Fruit fly (Drosophila melanogaster) whole organism, embryonic: ENCODE data around the gene ec.

Source experiments
- B-H2 ChIP-seq: fragments of 200-800 bp; sonication (Bioruptor generic); optimal IDR thresholded peaks from 2 replicates; lab custom pipeline; 2018; ENCODE audit warnings: missing biosample characterization, mild to moderate bottlenecking, missing genetic modification characterization
- BtbVII ChIP-seq: fragments of 200-800 bp; sonication (Bioruptor generic); optimal IDR thresholded peaks from 3 replicates; lab custom pipeline; 2017; ENCODE audit warnings: missing biosample characterization, mild to moderate bottlenecking, missing genetic modification characterization
- CG1024 ChIP-seq: fragments of 200-800 bp; sonication (Bioruptor generic); IDR thresholded peaks from 2 replicates; pipeline ENCODE4 v1.3.6; 2022; ENCODE audit warnings: missing biosample characterization, missing genetic modification characterization
- CG10321 ChIP-seq: fragments of 200-800 bp; sonication (Bioruptor generic); IDR thresholded peaks from 2 replicates; pipeline ENCODE4 v1.3.6; 2022; ENCODE audit warnings: missing biosample characterization, missing genetic modification characterization
- CG10543 ChIP-seq: fragments of 200-800 bp; sonication (Bioruptor generic); optimal IDR thresholded peaks from 3 replicates; lab custom pipeline; 2017; ENCODE audit warnings: missing biosample characterization, mild to moderate bottlenecking, missing genetic modification characterization, moderate library complexity
- CG12104 ChIP-seq: fragments of 200-800 bp; sonication (Bioruptor generic); optimal IDR thresholded peaks from 3 replicates; lab custom pipeline; 2016; ENCODE audit warnings: missing biosample characterization, missing genetic modification characterization
- CG12155 ChIP-seq: fragments of 200-800 bp; sonication (Bioruptor generic); optimal IDR thresholded peaks from 3 replicates; lab custom pipeline; 2016; ENCODE audit warnings: missing biosample characterization, missing genetic modification characterization
- CG13287 ChIP-seq: fragments of 200-800 bp; sonication (Bioruptor generic); IDR thresholded peaks from 2 replicates; pipeline ENCODE4 v1.3.6; 2022; ENCODE audit warnings: missing biosample characterization, missing genetic modification characterization; ENCODE audit not compliant: partially characterized antibody
- CG13624 ChIP-seq: fragments of 200-800 bp; sonication (Bioruptor generic); optimal IDR thresholded peaks from 2 replicates; lab custom pipeline; 2016; ENCODE audit warnings: missing biosample characterization, missing genetic modification characterization
- CG2120 ChIP-seq: fragments of 200-800 bp; sonication (Bioruptor generic); optimal IDR thresholded peaks from 3 replicates; lab custom pipeline; 2016; ENCODE audit warnings: missing biosample characterization, missing genetic modification characterization
- CG31441 ChIP-seq: fragments of 200-800 bp; sonication (Bioruptor generic); IDR thresholded peaks from 2 replicates; pipeline ENCODE4 v1.3.6; 2022; ENCODE audit warnings: missing biosample characterization, missing genetic modification characterization
- CG3995 ChIP-seq: fragments of 200-800 bp; sonication (Bioruptor generic); optimal IDR thresholded peaks from 3 replicates; lab custom pipeline; 2016; ENCODE audit warnings: missing biosample characterization, missing genetic modification characterization
- CG4328 ChIP-seq: fragments of 200-800 bp; sonication (Bioruptor generic); optimal IDR thresholded peaks from 3 replicates; lab custom pipeline; 2017; ENCODE audit warnings: missing biosample characterization, missing genetic modification reagents, missing genetic modification characterization
- CG4360 ChIP-seq: fragments of 200-800 bp; sonication (Bioruptor generic); IDR thresholded peaks from 2 replicates; pipeline ENCODE4 v1.3.6; 2022; ENCODE audit warnings: missing biosample characterization, missing genetic modification characterization
- CG4854 ChIP-seq: fragments of 200-800 bp; sonication (Bioruptor generic); optimal IDR thresholded peaks from 2 replicates; lab custom pipeline; 2016; ENCODE audit warnings: missing biosample characterization, missing genetic modification characterization, inconsistent platforms
- CG7357 ChIP-seq: fragments of 200-800 bp; sonication (Bioruptor generic); IDR thresholded peaks from 3 replicates; pipeline ENCODE4 v1.3.6; 2022; ENCODE audit warnings: missing biosample characterization, missing genetic modification characterization
- CG9609 ChIP-seq: fragments of 200-800 bp; sonication (Bioruptor generic); optimal IDR thresholded peaks from 3 replicates; lab custom pipeline; 2016; ENCODE audit warnings: missing biosample characterization, missing genetic modification characterization
- CG9797 ChIP-seq: fragments of 200-800 bp; sonication (Bioruptor generic); optimal IDR thresholded peaks from 3 replicates; lab custom pipeline; 2018; ENCODE audit warnings: missing biosample characterization, mild to moderate bottlenecking, missing genetic modification characterization
- CG9817 ChIP-seq: fragments of 200-800 bp; sonication (Bioruptor generic); optimal IDR thresholded peaks from 2 replicates; lab custom pipeline; 2018; ENCODE audit warnings: missing biosample characterization, mild to moderate bottlenecking, missing genetic modification characterization, moderate library complexity
- Chrac-16 ChIP-seq: fragments of 200-800 bp; sonication (Bioruptor generic); optimal IDR thresholded peaks from 3 replicates; lab custom pipeline; 2016; ENCODE audit warnings: missing biosample characterization, missing genetic modification characterization
- D19B ChIP-seq: fragments of 200-800 bp; sonication (Bioruptor generic); optimal IDR thresholded peaks from 2 replicates; lab custom pipeline; 2017; ENCODE audit warnings: missing biosample characterization, mild to moderate bottlenecking, missing genetic modification characterization
- E2f1 ChIP-seq: fragments of 200-800 bp; sonication (Bioruptor generic); IDR thresholded peaks from 2 replicates; pipeline ENCODE4 v1.3.6; 2022; ENCODE audit warnings: missing biosample characterization, missing genetic modification characterization
- Fer1 ChIP-seq: fragments of 200-800 bp; sonication (Bioruptor generic); optimal IDR thresholded peaks from 2 replicates; lab custom pipeline; 2017; ENCODE audit warnings: missing biosample characterization, mild to moderate bottlenecking, missing genetic modification characterization
- Fer2 ChIP-seq: fragments of 200-800 bp; sonication (Bioruptor generic); optimal IDR thresholded peaks from 2 replicates; lab custom pipeline; 2018; ENCODE audit warnings: missing biosample characterization, mild to moderate bottlenecking, missing genetic modification characterization, moderate library complexity
- H15 ChIP-seq: fragments of 200-800 bp; sonication (Bioruptor generic); IDR thresholded peaks from 3 replicates; pipeline ENCODE4 v1.3.6; 2022; ENCODE audit warnings: missing biosample characterization, missing genetic modification characterization
- Hmr ChIP-seq: fragments of 200-800 bp; sonication (Bioruptor generic); optimal IDR thresholded peaks from 3 replicates; lab custom pipeline; 2017; ENCODE audit warnings: mild to moderate bottlenecking, missing biosample characterization, missing genetic modification reagents, missing genetic modification characterization
- Jarid2 ChIP-seq: fragments of 200-800 bp; sonication (Bioruptor generic); optimal IDR thresholded peaks from 3 replicates; lab custom pipeline; 2017; ENCODE audit warnings: mild to moderate bottlenecking, missing biosample characterization, missing genetic modification reagents, missing genetic modification characterization
- MBD-R2 ChIP-seq: fragments of 200-800 bp; sonication (Bioruptor generic); IDR thresholded peaks from 2 replicates; pipeline ENCODE4 v1.3.6; 2022; ENCODE audit warnings: missing biosample characterization, missing genetic modification characterization
- Mrtf ChIP-seq: fragments of 200-800 bp; sonication (Bioruptor generic); IDR thresholded peaks from 3 replicates; pipeline ENCODE4 v1.3.6; 2022; ENCODE audit warnings: missing biosample characterization, missing genetic modification characterization
- Oli ChIP-seq: fragments of 200-800 bp; sonication (Bioruptor generic); optimal IDR thresholded peaks from 2 replicates; lab custom pipeline; 2018; ENCODE audit warnings: missing biosample characterization, mild to moderate bottlenecking, missing genetic modification characterization, moderate library complexity
- Optix ChIP-seq: fragments of 200-800 bp; sonication (Bioruptor generic); IDR thresholded peaks from 3 replicates; pipeline ENCODE4 v1.3.6; 2022; ENCODE audit warnings: missing biosample characterization, missing genetic modification characterization
- Rfx ChIP-seq: fragments of 200-800 bp; sonication (Bioruptor generic); IDR thresholded peaks from 2 replicates; pipeline ENCODE4 v1.3.6; 2022; ENCODE audit warnings: missing biosample characterization, missing genetic modification characterization
- Rx ChIP-seq: fragments of 200-800 bp; sonication (Bioruptor generic); IDR thresholded peaks from 2 replicates; pipeline ENCODE4 v1.3.6; 2022; ENCODE audit warnings: missing biosample characterization, missing genetic modification characterization
- Sin3A ChIP-seq: fragments of >200 bp; optimal IDR thresholded peaks from 2 replicates; lab custom pipeline; 2018
- YL-1 ChIP-seq: fragments of 200-800 bp; sonication (Bioruptor generic); optimal IDR thresholded peaks from 3 replicates; lab custom pipeline; 2017; ENCODE audit warnings: missing biosample characterization, mild to moderate bottlenecking, missing genetic modification characterization
- abd-A ChIP-seq: fragments of 200-800 bp; sonication (Bioruptor generic); optimal IDR thresholded peaks from 3 replicates; lab custom pipeline; 2019; ENCODE audit warnings: missing biosample characterization, mild to moderate bottlenecking, missing genetic modification characterization, moderate library complexity
- bsh ChIP-seq, 2 experiments: fragments of 200-800 bp; sonication (Bioruptor generic); optimal IDR thresholded peaks; 2 replicates each; lab custom pipeline; 2017 to 2018; ENCODE audit warnings: mild to moderate bottlenecking in 2 of 2, missing biosample characterization in 2 of 2, missing genetic modification characterization in 2 of 2, moderate library complexity in 1 of 2
- cato ChIP-seq: fragments of 200-800 bp; sonication (Bioruptor generic); optimal IDR thresholded peaks from 2 replicates; lab custom pipeline; 2016; ENCODE audit warnings: missing biosample characterization, missing genetic modification characterization, borderline replicate concordance
- caup ChIP-seq: fragments of 200-800 bp; sonication (Bioruptor generic); optimal IDR thresholded peaks from 3 replicates; lab custom pipeline; 2017; ENCODE audit warnings: missing biosample characterization, mild to moderate bottlenecking, missing genetic modification characterization, moderate library complexity; ENCODE audit not compliant: severe bottlenecking
- dati ChIP-seq: fragments of 200-800 bp; sonication (Bioruptor generic); IDR thresholded peaks from 2 replicates; pipeline ENCODE4 v1.3.6; 2022; ENCODE audit warnings: missing biosample characterization, missing genetic modification characterization
- ewg ChIP-seq: fragments of 200-800 bp; sonication (Bioruptor generic); optimal IDR thresholded peaks from 3 replicates; lab custom pipeline; 2017; ENCODE audit warnings: mild to moderate bottlenecking, missing biosample characterization, missing genetic modification reagents, missing genetic modification characterization
- gce ChIP-seq: fragments of 200-800 bp; sonication (Bioruptor generic); IDR thresholded peaks from 3 replicates; pipeline ENCODE4 v1.3.6; 2022; ENCODE audit warnings: missing biosample characterization, missing genetic modification characterization
- jumu ChIP-seq: fragments of 200-800 bp; sonication (Bioruptor generic); optimal IDR thresholded peaks from 3 replicates; lab custom pipeline; 2016; ENCODE audit warnings: missing biosample characterization, missing genetic modification characterization
- ken ChIP-seq: fragments of 200-800 bp; sonication (Bioruptor generic); IDR thresholded peaks from 3 replicates; pipeline ENCODE4 v1.3.6; 2022; ENCODE audit warnings: missing biosample characterization, missing genetic modification characterization
- pan ChIP-seq, 4 experiments: fragments of >200 bp in 3 of 4; fragments of 200-800 bp in 1 of 4; sonication (Bioruptor generic) in 1 of 4; optimal IDR thresholded peaks in 3 of 4; IDR thresholded peaks in 1 of 4; 2 replicates each; pipeline versions ENCODE4 v1.3.6 to Lab custom; 2017 to 2022; ENCODE audit warnings: missing biosample characterization in 2 of 4, missing genetic modification characterization in 2 of 4, mixed read lengths in 1 of 4
- pum ChIP-seq: fragments of 200-800 bp; sonication (Bioruptor generic); optimal IDR thresholded peaks from 2 replicates; lab custom pipeline; 2016; ENCODE audit warnings: missing biosample characterization, missing genetic modification characterization
- sob ChIP-seq: fragments of 200-800 bp; sonication (Bioruptor generic); IDR thresholded peaks from 2 replicates; pipeline ENCODE4 v1.3.6; 2022; ENCODE audit warnings: missing biosample characterization, missing genetic modification characterization
- tna ChIP-seq: fragments of 200-800 bp; sonication (Bioruptor generic); IDR thresholded peaks from 2 replicates; pipeline ENCODE4 v1.3.6; 2022; ENCODE audit warnings: missing biosample characterization, missing genetic modification characterization; ENCODE audit not compliant: partially characterized antibody
- vnd ChIP-seq: fragments of 200-800 bp; sonication (Bioruptor generic); IDR thresholded peaks from 3 replicates; pipeline ENCODE4 v1.3.6; 2022; ENCODE audit warnings: missing biosample characterization, missing genetic modification characterization; ENCODE audit not compliant: partially characterized antibody

The ec gene

DNA sequence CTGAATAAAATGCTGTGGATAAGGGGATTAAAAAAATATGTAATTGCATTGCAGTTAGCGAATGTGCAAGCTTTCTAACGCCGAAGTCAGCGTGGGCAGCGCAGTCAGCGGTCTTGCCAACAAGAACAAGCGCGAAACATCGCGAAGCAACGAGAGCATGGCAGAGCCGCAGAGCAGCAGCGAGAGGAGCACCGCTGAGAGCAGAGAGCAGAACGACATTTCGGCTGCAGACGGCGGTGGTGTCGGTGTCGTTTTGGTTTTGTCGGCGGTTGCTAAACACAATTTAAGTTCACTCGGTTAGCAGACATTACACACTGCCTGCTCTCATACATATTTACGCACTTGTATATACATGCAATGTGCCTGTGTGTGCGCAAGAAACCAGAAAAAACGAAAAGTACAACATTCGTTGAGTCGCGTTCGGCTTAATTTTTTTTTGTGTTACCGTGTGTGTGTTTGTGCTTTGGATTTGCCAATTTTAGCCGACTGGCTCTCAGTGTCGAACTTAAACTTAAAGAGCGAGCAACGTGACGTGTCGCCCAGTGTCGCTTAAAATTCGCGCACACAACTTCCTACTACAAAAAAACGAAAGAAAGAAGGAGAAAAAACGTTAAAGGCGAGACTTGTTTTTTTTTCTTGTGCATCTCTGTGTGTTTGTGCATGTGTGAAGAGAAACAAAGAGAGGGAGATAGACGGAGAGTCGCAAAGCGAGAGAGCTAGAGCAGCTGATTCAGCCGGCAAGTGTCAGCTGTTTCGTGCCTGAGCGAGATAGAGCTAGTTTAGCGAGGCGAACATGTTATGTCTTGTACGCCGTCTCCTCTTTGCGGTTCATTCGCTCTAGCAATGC, 35.5 kb upstream of the ec start (continued):
- TF ChIP-seq YL-1 (peak; percentile 30), Sin3A (no peak), MBD-R2 (GFP tag; lab: Robert Waterston, UW) (peak; percentile 20; the same call in 1 of the 2 replicates), CG4360 (GFP tag; lab: Robert Waterston, UW) (peak; percentile 37; the same call in 1 of the 2 replicates), BtbVII (GFP tag; lab: Kevin White, UChicago) (peak; percentile 3), CG12104 (GFP tag; lab: Kevin White, UChicago) (no peak), CG13287 (GFP tag; lab: Robert Waterston, UW) (no peak; the same call in 1 of the 2 replicates), CG13624 (GFP tag; lab: Kevin White, UChicago) (peak; percentile 8), CG1024 (GFP tag; lab: Robert Waterston, UW) (no peak), vnd (GFP tag; lab: Robert Waterston, UW) (no peak), H15 (GFP tag; lab: Robert Waterston, UW) (no peak), Mrtf (GFP tag; lab: Robert Waterston, UW) (no peak), CG4328 (GFP tag; lab: Kevin White, UChicago) (peak; percentile 15), Rfx (GFP tag; lab: Robert Waterston, UW) (peak; percentile 45; the same call in 1 of the 2 replicates), Chrac-16 (GFP tag; lab: Kevin White, UChicago) (no peak), CG4854 (GFP tag; lab: Kevin White, UChicago) (no peak), pan (optimal IDR thresholded peaks at IDR 0.05; lab: Kevin White, UChicago) (no peak), pan (GFP tag; optimal IDR thresholded peaks at IDR 0.05 in 1 of 2, IDR thresholded peaks at IDR 0.05 in 1 of 2) (no peak), jumu (no peak), Hmr (peak; percentile 19), sob (GFP tag; lab: Robert Waterston, UW) (no peak), ken (no peak), Jarid2 (peak; percentile 61), CG31441 (GFP tag; lab: Robert Waterston, UW) (no peak), CG3995 (GFP tag; lab: Kevin White, UChicago) (no peak), Fer2 (tag; lab: Kevin White, UChicago) (no peak), CG9609 (GFP tag; lab: Kevin White, UChicago) (no peak), B-H2 (GFP tag; lab: Kevin White, UChicago) (no peak), caup (GFP tag; lab: Kevin White, UChicago) (peak; percentile 26), abd-A (peak; percentile 68), dati (GFP tag; lab: Robert Waterston, UW) (no peak), Oli (tag; lab: Kevin White, UChicago) (no peak), Rx (no peak), CG2120 (GFP tag; lab: Kevin White, UChicago) (no peak), gce (GFP tag; lab: Robert Waterston, UW) (no peak), Fer1 (GFP tag; lab: Kevin White, UChicago) (peak; percentile 41), ewg (GFP tag; lab: Kevin White, UChicago) (no peak), CG7357 (GFP tag; lab: Robert Waterston, UW) (no peak), CG10321 (GFP tag; lab: Robert Waterston, UW) (peak; percentile 57; the same call in 1 of the 2 replicates), D19B (GFP tag; lab: Kevin White, UChicago) (no peak), tna (no peak), CG9817 (tag; lab: Kevin White, UChicago) (no peak), CG10543 (peak; percentile 79), bsh (GFP tag; optimal IDR thresholded peaks at IDR 0.05; lab: Kevin White, UChicago) (peak in 1 of 2 experiments; percentile 92), E2f1 (GFP tag; lab: Robert Waterston, UW) (no peak), Optix (GFP tag; lab: Robert Waterston, UW) (no peak), pum (GFP tag; lab: Kevin White, UChicago) (no peak), CG9797 (GFP tag; lab: Kevin White, UChicago) (no peak), CG12155 (GFP tag; lab: Kevin White, UChicago) (peak; percentile 83), cato (GFP tag; lab: Kevin White, UChicago) (no peak)
